Fruit fly (Drosophila melanogaster) whole organism, prepupa: ENCODE results near the gene svp.

Experiments used
- CG15336 ChIP-seq: fragments of 200-800 bp; sonication (Bioruptor generic); IDR thresholded peaks from 2 replicates; pipeline ENCODE4 v1.3.6; 2022; ENCODE audit warnings: missing biosample characterization, missing genetic modification characterization
- CG34406 ChIP-seq: fragments of 200-800 bp; sonication (Bioruptor generic); optimal IDR thresholded peaks from 3 replicates; lab custom pipeline; 2016; ENCODE audit warnings: missing biosample characterization, missing genetic modification characterization
- CG6276 ChIP-seq: fragments of 200-800 bp; sonication (Bioruptor generic); optimal IDR thresholded peaks from 2 replicates; lab custom pipeline; 2017; ENCODE audit warnings: missing biosample characterization, mild to moderate bottlenecking, missing genetic modification characterization
- CG6854 ChIP-seq: fragments of 200-800 bp; sonication (Bioruptor generic); optimal IDR thresholded peaks from 2 replicates; lab custom pipeline; 2017; ENCODE audit warnings: missing biosample characterization, mild to moderate bottlenecking, missing genetic modification characterization
- Eip78C ChIP-seq: fragments of 200-800 bp; sonication (Bioruptor generic); peaks from one replicate; lab custom pipeline; 2016; ENCODE audit warnings: missing biosample characterization, missing genetic modification characterization
- OdsH ChIP-seq: fragments of 200-800 bp; sonication (Bioruptor generic); optimal IDR thresholded peaks from 3 replicates; lab custom pipeline; 2016; ENCODE audit warnings: missing biosample characterization, missing genetic modification characterization
- Smox ChIP-seq: fragments of 200-800 bp; sonication (Bioruptor generic); optimal IDR thresholded peaks from 3 replicates; lab custom pipeline; 2016; ENCODE audit warnings: missing biosample characterization, missing genetic modification characterization
- achi ChIP-seq: fragments of 200-800 bp; sonication (Bioruptor generic); optimal IDR thresholded peaks from 3 replicates; lab custom pipeline; 2016; ENCODE audit warnings: missing biosample characterization, missing genetic modification characterization
- acj6 ChIP-seq: fragments of 200-800 bp; sonication (Bioruptor generic); optimal IDR thresholded peaks from 3 replicates; lab custom pipeline; 2016; ENCODE audit warnings: missing biosample characterization, missing genetic modification characterization
- cyc ChIP-seq: fragments of 200-800 bp; sonication (Bioruptor generic); optimal IDR thresholded peaks from 3 replicates; lab custom pipeline; 2016; ENCODE audit warnings: missing biosample characterization, missing genetic modification characterization
- dac ChIP-seq: fragments of 200-800 bp; sonication (Bioruptor generic); optimal IDR thresholded peaks from 2 replicates; lab custom pipeline; 2017; ENCODE audit warnings: missing biosample characterization, mild to moderate bottlenecking, missing genetic modification characterization
- fd59A ChIP-seq: fragments of 200-800 bp; sonication (Bioruptor generic); optimal IDR thresholded peaks from 2 replicates; lab custom pipeline; 2017; ENCODE audit warnings: missing biosample characterization, mild to moderate bottlenecking, missing genetic modification characterization, missing genetic modification reagents
- pdm3 ChIP-seq: fragments of 200-800 bp; sonication (Bioruptor generic); optimal IDR thresholded peaks from 3 replicates; lab custom pipeline; 2016; ENCODE audit warnings: missing biosample characterization, missing genetic modification characterization
- ss ChIP-seq, 2 experiments: fragments of 200-800 bp; sonication (Bioruptor generic); optimal IDR thresholded peaks; 2 replicates in 1 of 2; 3 replicates in 1 of 2; lab custom pipeline; 2017 to 2018; ENCODE audit warnings: mild to moderate bottlenecking in 2 of 2, missing biosample characterization in 2 of 2, missing genetic modification characterization in 2 of 2, moderate library complexity in 1 of 2

DNA sequence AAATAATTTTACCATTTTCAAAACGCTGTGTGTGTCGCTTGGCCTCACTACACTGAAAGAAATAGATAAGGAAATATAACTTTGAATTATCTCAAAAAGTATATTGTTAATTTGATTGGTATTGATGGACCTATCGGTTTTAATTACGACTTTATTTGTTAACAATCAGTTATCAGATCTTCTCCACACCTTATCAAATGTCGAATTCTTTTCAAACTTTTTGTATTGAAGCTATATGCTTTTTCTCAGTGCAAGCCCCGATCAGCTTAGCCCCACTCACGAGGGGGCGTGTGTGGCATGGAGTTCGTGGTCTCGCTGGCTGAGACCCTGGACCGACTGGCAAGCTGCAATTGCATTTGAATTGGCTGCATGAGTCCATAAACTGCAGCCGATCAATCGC lies 38.7 kb downstream of the svp start:
- peak; percentile 85 for TF ChIP-seq Eip78C (GFP tag; lab: Kevin White, UChicago)
- TF ChIP-seq acj6: peak; percentile 28
- TF ChIP-seq cyc (GFP tag; lab: Kevin White, UChicago): no peak
- peak; percentile 39 for TF ChIP-seq dac
- TF ChIP-seq OdsH (GFP tag; lab: Kevin White, UChicago): peak; percentile 46
- no peak for TF ChIP-seq ss (GFP tag; optimal IDR thresholded peaks at IDR 0.05; lab: Kevin White, UChicago)
- no peak for TF ChIP-seq CG6854 (GFP tag; lab: Kevin White, UChicago)
- peak; percentile 78 for TF ChIP-seq CG6276
- TF ChIP-seq achi (GFP tag; lab: Kevin White, UChicago): peak; percentile 59
- no peak for TF ChIP-seq fd59A (GFP tag; lab: Kevin White, UChicago)
- peak; percentile 29 for TF ChIP-seq pdm3 (GFP tag; lab: Kevin White, UChicago)
- no peak for TF ChIP-seq CG34406 (GFP tag; lab: Kevin White, UChicago)
- TF ChIP-seq CG15336 (GFP tag; lab: Robert Waterston, UW): peak; percentile 84
- no peak for TF ChIP-seq Smox (GFP tag; lab: Kevin White, UChicago)
